Fruit fly (Drosophila melanogaster): ENCODE data around the gene CrebA.

Gene CrebA

dm6 chr3L:15504687-15505086 is 30.5 kb upstream of the CrebA start, which contains the start of gene CG7857 (continued):
- TF ChIP-seq stwl (tag; optimal IDR thresholded peaks at IDR 0.05), result peak; percentile 78
- no peak for TF ChIP-seq esg (GFP tag; conservative IDR thresholded peaks at IDR 0.05)
- TF ChIP-seq wek (GFP tag; optimal IDR thresholded peaks at IDR 0.05), result no peak
- TF ChIP-seq HLH54F (GFP tag; optimal IDR thresholded peaks at IDR 0.05), result no peak
- TF ChIP-seq CG14860 (GFP tag; IDR thresholded peaks at IDR 0.05; ENCODE audit: partially characterized antibody), result no peak
- TF ChIP-seq btn (GFP tag; optimal IDR thresholded peaks at IDR 0.05), result no peak
- no peak for TF ChIP-seq twi (tag; optimal IDR thresholded peaks at IDR 0.05)
- TF ChIP-seq tgo (GFP tag; IDR thresholded peaks at IDR 0.05), result no peak
- TF ChIP-seq CG33557 (GFP tag; optimal IDR thresholded peaks at IDR 0.05), result no peak
- no peak for TF ChIP-seq Nf-YA (GFP tag; IDR thresholded peaks at IDR 0.05)
- no peak for TF ChIP-seq CG5953 (GFP tag; IDR thresholded peaks at IDR 0.05)
- TF ChIP-seq Sox100B (GFP tag; optimal IDR thresholded peaks at IDR 0.05), result no peak
- no peak for TF ChIP-seq dmrt11E (tag; optimal IDR thresholded peaks at IDR 0.05)
- no peak for TF ChIP-seq CG15073 (GFP tag; optimal IDR thresholded peaks at IDR 0.05)
- no peak for TF ChIP-seq CG1024 (GFP tag; IDR thresholded peaks at IDR 0.05)
- TF ChIP-seq CG7745 (tag; optimal IDR thresholded peaks at IDR 0.05), result no peak
- no peak for TF ChIP-seq Nf-YB (GFP tag; optimal IDR thresholded peaks at IDR 0.05)
- TF ChIP-seq pzg (GFP tag; optimal IDR thresholded peaks at IDR 0.05), result peak; percentile 38
- no peak for TF ChIP-seq CG15696 (tag; optimal IDR thresholded peaks at IDR 0.05)
- TF ChIP-seq gem (tag; optimal IDR thresholded peaks at IDR 0.05), result no peak
- no peak for TF ChIP-seq tx (GFP tag; optimal IDR thresholded peaks at IDR 0.05)
- no peak for TF ChIP-seq Oaz (GFP tag; IDR thresholded peaks at IDR 0.05)
- TF ChIP-seq CrebB (tag; optimal IDR thresholded peaks at IDR 0.05), result no peak
- no peak for TF ChIP-seq CG34224 (GFP tag; IDR thresholded peaks at IDR 0.05; ENCODE audit: partially characterized antibody)
- TF ChIP-seq trem (tag; optimal IDR thresholded peaks at IDR 0.05), result peak; percentile 31
- no peak for TF ChIP-seq H15 (GFP tag; IDR thresholded peaks at IDR 0.05)
- TF ChIP-seq Dek (tag; optimal IDR thresholded peaks at IDR 0.05), result no peak
- TF ChIP-seq CG2202 (tag; optimal IDR thresholded peaks at IDR 0.05), result no peak
- TF ChIP-seq CG7556 (GFP tag; optimal IDR thresholded peaks at IDR 0.05), result no peak
- TF ChIP-seq MBD-R2 (GFP tag; IDR thresholded peaks at IDR 0.05), result peak; percentile 63
- no peak for TF ChIP-seq ssp (GFP tag; IDR thresholded peaks at IDR 0.05)
- no peak for TF ChIP-seq CG8089 (GFP tag; optimal IDR thresholded peaks at IDR 0.05)
- peak; percentile 14 for TF ChIP-seq CG4617 (GFP tag; optimal IDR thresholded peaks at IDR 0.05; ENCODE audit: borderline replicate concordance)
- no peak for TF ChIP-seq Hr39 (optimal IDR thresholded peaks at IDR 0.05)
- no peak for TF ChIP-seq sens (GFP tag)
- peak; percentile 32 for TF ChIP-seq MESR4 (GFP tag; optimal IDR thresholded peaks at IDR 0.05)
- no peak for TF ChIP-seq Adf1 (GFP tag; IDR thresholded peaks at IDR 0.05)
- peak; percentile 64 for TF ChIP-seq CG14710 (tag; optimal IDR thresholded peaks at IDR 0.05)
- TF ChIP-seq CG18262 (tag; optimal IDR thresholded peaks at IDR 0.05), result no peak
- no peak for TF ChIP-seq tna (GFP tag; IDR thresholded peaks at IDR 0.05; ENCODE audit: partially characterized antibody)
- TF ChIP-seq Dp (GFP tag; optimal IDR thresholded peaks at IDR 0.05), result peak; percentile 72
- TF ChIP-seq Myb (GFP tag; optimal IDR thresholded peaks at IDR 0.05), result peak; percentile 43
- TF ChIP-seq Chrac-16 (GFP tag; optimal IDR thresholded peaks at IDR 0.05), result no peak
- TF ChIP-seq sqz (GFP tag; optimal IDR thresholded peaks at IDR 0.05), result no peak
- no peak for TF ChIP-seq CG6683 (GFP tag; optimal IDR thresholded peaks at IDR 0.05)
- TF ChIP-seq zen (tag; optimal IDR thresholded peaks at IDR 0.05), result no peak
- TF ChIP-seq Nf-YC (tag; optimal IDR thresholded peaks at IDR 0.05), result no peak
- no peak for TF ChIP-seq bbx (GFP tag; IDR thresholded peaks at IDR 0.05; ENCODE audit: partially characterized antibody)
- TF ChIP-seq Dll (GFP tag; IDR thresholded peaks at IDR 0.05; ENCODE audit: partially characterized antibody), result peak; percentile 40; the same call in 1 of the 4 replicates
- no peak for TF ChIP-seq Sry-β (GFP tag; optimal IDR thresholded peaks at IDR 0.05)
- TF ChIP-seq Elba2 (GFP tag; optimal IDR thresholded peaks at IDR 0.05), result no peak
- TF ChIP-seq NC2β (GFP tag; optimal IDR thresholded peaks at IDR 0.05), result no peak

Measured in whole organism, embryonic.